Fruit fly (Drosophila melanogaster) whole organism, embryonic: ENCODE measurements around the gene sa.

Experiments
- Abd-B ChIP-seq: fragments of 200-800 bp; sonication (Bioruptor generic); optimal IDR thresholded peaks from 2 replicates; lab custom pipeline; 2018; ENCODE audit warnings: missing biosample characterization, mild to moderate bottlenecking, missing genetic modification characterization, moderate library complexity
- Adf1 ChIP-seq: fragments of 200-800 bp; sonication (Bioruptor generic); IDR thresholded peaks from 2 replicates; pipeline ENCODE4 v1.3.6; 2022; ENCODE audit warnings: missing biosample characterization, missing genetic modification characterization
- Aef1 ChIP-seq: fragments of 200-800 bp; sonication (Bioruptor generic); IDR thresholded peaks from 3 replicates; pipeline ENCODE4 v1.3.6; 2022; ENCODE audit warnings: missing biosample characterization, missing genetic modification characterization
- B-H2 ChIP-seq: fragments of 200-800 bp; sonication (Bioruptor generic); optimal IDR thresholded peaks from 2 replicates; lab custom pipeline; 2018; ENCODE audit warnings: missing biosample characterization, mild to moderate bottlenecking, missing genetic modification characterization
- Blimp-1 ChIP-seq: fragments of 200-800 bp; sonication (Bioruptor generic); optimal IDR thresholded peaks from 3 replicates; lab custom pipeline; 2018; ENCODE audit warnings: missing biosample characterization, missing genetic modification characterization, mild to moderate bottlenecking, moderate library complexity, missing genetic modification reagents
- CG11504 ChIP-seq: fragments of 200-800 bp; sonication (Bioruptor generic); optimal IDR thresholded peaks from 3 replicates; lab custom pipeline; 2019; ENCODE audit warnings: missing biosample characterization, mild to moderate bottlenecking, missing genetic modification characterization, moderate library complexity
- CG11695 ChIP-seq: fragments of 200-800 bp; sonication (Bioruptor generic); IDR thresholded peaks from 3 replicates; pipeline ENCODE4 v1.3.6; 2022; ENCODE audit warnings: missing biosample characterization, missing genetic modification characterization
- CG12155 ChIP-seq: fragments of 200-800 bp; sonication (Bioruptor generic); optimal IDR thresholded peaks from 3 replicates; lab custom pipeline; 2016; ENCODE audit warnings: missing biosample characterization, missing genetic modification characterization
- CG15696 ChIP-seq: fragments of 200-800 bp; sonication (Bioruptor generic); optimal IDR thresholded peaks from 2 replicates; lab custom pipeline; 2019; ENCODE audit warnings: missing biosample characterization, mild to moderate bottlenecking, missing genetic modification characterization, moderate library complexity
- CG1647 ChIP-seq: fragments of 200-800 bp; sonication (Bioruptor generic); optimal IDR thresholded peaks from 3 replicates; lab custom pipeline; 2016; ENCODE audit warnings: missing biosample characterization, missing genetic modification characterization
- CG16815 ChIP-seq: fragments of 200-800 bp; sonication (Bioruptor generic); optimal IDR thresholded peaks from 3 replicates; lab custom pipeline; 2017; ENCODE audit warnings: missing biosample characterization, mild to moderate bottlenecking, missing genetic modification characterization
- CG17361 ChIP-seq: fragments of 200-800 bp; sonication (Bioruptor generic); IDR thresholded peaks from 3 replicates; pipeline ENCODE4 v1.3.6; 2022; ENCODE audit warnings: missing biosample characterization, missing genetic modification characterization
- CG17829 ChIP-seq: fragments of 200-800 bp; optimal IDR thresholded peaks from 2 replicates; lab custom pipeline; 2019; ENCODE audit warnings: missing biosample characterization, mild to moderate bottlenecking, missing genetic modification characterization, moderate library complexity
- CG2120 ChIP-seq: fragments of 200-800 bp; sonication (Bioruptor generic); optimal IDR thresholded peaks from 3 replicates; lab custom pipeline; 2016; ENCODE audit warnings: missing biosample characterization, missing genetic modification characterization
- CG2678 ChIP-seq: fragments of 200-800 bp; sonication (Bioruptor generic); optimal IDR thresholded peaks from 3 replicates; lab custom pipeline; 2019; ENCODE audit warnings: missing biosample characterization, mild to moderate bottlenecking, missing genetic modification characterization, moderate library complexity
- CG31441 ChIP-seq: fragments of 200-800 bp; sonication (Bioruptor generic); IDR thresholded peaks from 2 replicates; pipeline ENCODE4 v1.3.6; 2022; ENCODE audit warnings: missing biosample characterization, missing genetic modification characterization
- CG6683 ChIP-seq: fragments of 200-800 bp; sonication (Bioruptor generic); optimal IDR thresholded peaks from 2 replicates; lab custom pipeline; 2017; ENCODE audit warnings: missing biosample characterization, mild to moderate bottlenecking, missing genetic modification characterization, missing genetic modification reagents
- CG7839 ChIP-seq: fragments of 200-800 bp; sonication (Bioruptor generic); optimal IDR thresholded peaks from 3 replicates; lab custom pipeline; 2018; ENCODE audit warnings: missing biosample characterization, mild to moderate bottlenecking, missing genetic modification characterization, moderate library complexity
- CG7928 ChIP-seq: fragments of 200-800 bp; sonication (Bioruptor generic); optimal IDR thresholded peaks from 2 replicates; lab custom pipeline; 2017; ENCODE audit warnings: missing biosample characterization, mild to moderate bottlenecking, missing genetic modification characterization
- CG9876 ChIP-seq: fragments of 200-800 bp; sonication (Bioruptor generic); optimal IDR thresholded peaks from 2 replicates; lab custom pipeline; 2016; ENCODE audit warnings: missing biosample characterization, missing genetic modification characterization
- CG9932 ChIP-seq: fragments of 200-800 bp; sonication (Bioruptor generic); IDR thresholded peaks from 2 replicates; pipeline ENCODE4 v1.3.6; 2022; ENCODE audit warnings: missing biosample characterization, missing genetic modification characterization
- CoRest ChIP-seq: fragments of 200-800 bp; sonication (Bioruptor generic); optimal IDR thresholded peaks from 3 replicates; lab custom pipeline; 2018; ENCODE audit warnings: missing biosample characterization, mild to moderate bottlenecking, missing genetic modification characterization, moderate library complexity
- Drgx ChIP-seq: fragments of 200-800 bp; sonication (Bioruptor generic); IDR thresholded peaks from 2 replicates; pipeline ENCODE4 v1.3.6; 2022; ENCODE audit warnings: missing biosample characterization, missing genetic modification characterization
- Gsc ChIP-seq: fragments of 200-800 bp; sonication (Bioruptor generic); IDR thresholded peaks from 2 replicates; pipeline ENCODE4 v1.3.6; 2022; ENCODE audit warnings: missing biosample characterization, missing genetic modification characterization
- Hmr ChIP-seq: fragments of 200-800 bp; sonication (Bioruptor generic); optimal IDR thresholded peaks from 3 replicates; lab custom pipeline; 2017; ENCODE audit warnings: mild to moderate bottlenecking, missing biosample characterization, missing genetic modification reagents, missing genetic modification characterization
- Hr51 ChIP-seq, 2 experiments: fragments of 200-800 bp; sonication (Bioruptor generic); optimal IDR thresholded peaks; 2 replicates in 1 of 2; 3 replicates in 1 of 2; lab custom pipeline; 2016 to 2018; ENCODE audit warnings: missing biosample characterization in 2 of 2, missing genetic modification characterization in 2 of 2, mild to moderate bottlenecking in 1 of 2, moderate library complexity in 1 of 2
- Meics ChIP-seq: fragments of 200-800 bp; sonication (Bioruptor generic); optimal IDR thresholded peaks from 2 replicates; lab custom pipeline; 2017; ENCODE audit warnings: missing biosample characterization, mild to moderate bottlenecking, missing genetic modification characterization
- NK7.1 ChIP-seq: fragments of 200-800 bp; sonication (Bioruptor generic); optimal IDR thresholded peaks from 3 replicates; lab custom pipeline; 2016; ENCODE audit warnings: missing biosample characterization, missing genetic modification characterization
- Oaz ChIP-seq: fragments of 200-800 bp; sonication (Bioruptor generic); IDR thresholded peaks from 2 replicates; pipeline ENCODE4 v1.3.6; 2022; ENCODE audit warnings: missing biosample characterization, missing genetic modification characterization
- Oli ChIP-seq: fragments of 200-800 bp; sonication (Bioruptor generic); optimal IDR thresholded peaks from 2 replicates; lab custom pipeline; 2018; ENCODE audit warnings: missing biosample characterization, mild to moderate bottlenecking, missing genetic modification characterization, moderate library complexity
- PHDP ChIP-seq: fragments of 200-800 bp; sonication (Bioruptor generic); optimal IDR thresholded peaks from 3 replicates; lab custom pipeline; 2018; ENCODE audit warnings: missing biosample characterization, mild to moderate bottlenecking, missing genetic modification characterization, moderate library complexity
- Rfx ChIP-seq: fragments of 200-800 bp; sonication (Bioruptor generic); IDR thresholded peaks from 2 replicates; pipeline ENCODE4 v1.3.6; 2022; ENCODE audit warnings: missing biosample characterization, missing genetic modification characterization
- Sox102F ChIP-seq: fragments of 200-800 bp; sonication (Bioruptor generic); optimal IDR thresholded peaks from 2 replicates; lab custom pipeline; 2018; ENCODE audit warnings: missing biosample characterization, mild to moderate bottlenecking, missing genetic modification characterization, moderate library complexity
- al ChIP-seq: fragments of 200-800 bp; sonication (Bioruptor generic); IDR thresholded peaks from 2 replicates; pipeline ENCODE4 v1.3.6; 2022; ENCODE audit warnings: missing biosample characterization, missing genetic modification characterization
- ato ChIP-seq: fragments of 200-800 bp; sonication (Bioruptor generic); IDR thresholded peaks from 2 replicates; pipeline ENCODE4 v1.3.6; 2022; ENCODE audit warnings: missing biosample characterization, missing genetic modification characterization; ENCODE audit not compliant: partially characterized antibody
- cwo ChIP-seq: fragments of 200-800 bp; sonication (Bioruptor generic); optimal IDR thresholded peaks from 3 replicates; lab custom pipeline; 2017; ENCODE audit warnings: missing biosample characterization, missing genetic modification characterization, mild to moderate bottlenecking, moderate library complexity, missing genetic modification reagents
- da ChIP-seq: fragments of 200-800 bp; sonication (Bioruptor generic); optimal IDR thresholded peaks from 2 replicates; lab custom pipeline; 2016; ENCODE audit warnings: missing biosample characterization, missing genetic modification characterization
- dmrt99B ChIP-seq: fragments of 200-800 bp; sonication (Bioruptor generic); optimal IDR thresholded peaks from 2 replicates; lab custom pipeline; 2018; ENCODE audit warnings: missing biosample characterization, mild to moderate bottlenecking, missing genetic modification characterization, moderate library complexity
- dysf ChIP-seq: fragments of 200-800 bp; sonication (Bioruptor generic); IDR thresholded peaks from 3 replicates; pipeline ENCODE4 v1.3.6; 2022; ENCODE audit warnings: missing biosample characterization, missing genetic modification characterization
- fd102C ChIP-seq: fragments of 200-800 bp; sonication (Bioruptor generic); optimal IDR thresholded peaks from 2 replicates; lab custom pipeline; 2018; ENCODE audit warnings: missing biosample characterization, mild to moderate bottlenecking, missing genetic modification characterization, moderate library complexity
- gem ChIP-seq: fragments of 200-800 bp; sonication (Bioruptor generic); optimal IDR thresholded peaks from 2 replicates; lab custom pipeline; 2019; ENCODE audit warnings: missing biosample characterization, mild to moderate bottlenecking, missing genetic modification characterization, moderate library complexity
- grau ChIP-seq: fragments of 200-800 bp; optimal IDR thresholded peaks from 3 replicates; lab custom pipeline; 2019; ENCODE audit warnings: missing biosample characterization, mild to moderate bottlenecking, missing genetic modification characterization, moderate library complexity
- hth ChIP-seq: fragments of >200 bp; optimal IDR thresholded peaks from 2 replicates; lab custom pipeline; 2017; ENCODE audit warnings: inconsistent platforms
- lola ChIP-seq, 3 experiments: fragments of >200 bp in 2 of 3; fragments of 200-800 bp in 1 of 3; sonication (Bioruptor generic) in 1 of 3; optimal IDR thresholded peaks; 2 replicates each; lab custom pipeline; 2017 to 2019; ENCODE audit warnings: missing biosample characterization in 3 of 3, missing genetic modification characterization in 3 of 3, mild to moderate bottlenecking in 1 of 3, moderate library complexity in 1 of 3
- maf-S ChIP-seq: fragments of 200-800 bp; sonication (Bioruptor generic); optimal IDR thresholded peaks from 2 replicates; lab custom pipeline; 2016; ENCODE audit warnings: missing biosample characterization, missing genetic modification characterization
- nom ChIP-seq: fragments of 200-800 bp; sonication (Bioruptor generic); optimal IDR thresholded peaks from 2 replicates; lab custom pipeline; 2017; ENCODE audit warnings: missing biosample characterization, missing genetic modification characterization, mild to moderate bottlenecking, moderate library complexity, missing genetic modification reagents
- phol ChIP-seq: fragments of 200-800 bp; sonication (Bioruptor generic); optimal IDR thresholded peaks from 3 replicates; lab custom pipeline; 2018; ENCODE audit warnings: missing biosample characterization, mild to moderate bottlenecking, missing genetic modification characterization, moderate library complexity
- pum ChIP-seq: fragments of 200-800 bp; sonication (Bioruptor generic); optimal IDR thresholded peaks from 2 replicates; lab custom pipeline; 2016; ENCODE audit warnings: missing biosample characterization, missing genetic modification characterization
- ranshi ChIP-seq: fragments of 200-800 bp; sonication (Bioruptor generic); IDR thresholded peaks from 2 replicates; pipeline ENCODE4 v1.3.6; 2022; ENCODE audit warnings: missing biosample characterization, missing genetic modification characterization
- sisA ChIP-seq: fragments of 200-800 bp; sonication (Bioruptor generic); IDR thresholded peaks from 2 replicates; pipeline ENCODE4 v1.3.6; 2022; ENCODE audit warnings: missing biosample characterization, missing genetic modification characterization
- wdn ChIP-seq: fragments of 200-800 bp; sonication (Bioruptor generic); IDR thresholded peaks from 2 replicates; pipeline ENCODE4 v1.3.6; 2022; ENCODE audit warnings: missing biosample characterization, missing genetic modification characterization

The sa gene

dm6 chr3L:21414331-21414730 is 7.8 kb upstream of the sa start:
- peak; percentile 61 for TF ChIP-seq gem (tag; lab: Kevin White, UChicago)
- no peak for TF ChIP-seq phol (tag; lab: Kevin White, UChicago)
- TF ChIP-seq Meics (GFP tag; lab: Kevin White, UChicago), result peak; percentile 4
- TF ChIP-seq NK7.1, result no peak
- no peak for TF ChIP-seq sisA (GFP tag; lab: Robert Waterston, UW)
- TF ChIP-seq cwo (GFP tag; lab: Kevin White, UChicago), result peak; percentile 11
- peak; percentile 32 for TF ChIP-seq Sox102F (GFP tag; lab: Kevin White, UChicago)
- TF ChIP-seq CG17361 (GFP tag; lab: Robert Waterston, UW), result 0 out of 3 replicates have a peak, but pooled peaks have one; percentile 23
- peak; percentile 8 for TF ChIP-seq dmrt99B (tag; lab: Kevin White, UChicago)
- no peak for TF ChIP-seq CG1647 (GFP tag; lab: Kevin White, UChicago)
- TF ChIP-seq CG11695, result 0 out of 3 replicates have a peak, but pooled peaks have one; percentile 20
- 0 out of 2 replicates have a peak, but pooled peaks have one; percentile 11 for TF ChIP-seq Drgx
- TF ChIP-seq CG16815 (GFP tag; lab: Kevin White, UChicago), result no peak
- TF ChIP-seq CoRest (tag; lab: Kevin White, UChicago), result peak; percentile 5
- TF ChIP-seq ato (GFP tag; lab: Robert Waterston, UW), result no peak
- TF ChIP-seq Hr51 (GFP tag; optimal IDR thresholded peaks at IDR 0.05; lab: Kevin White, UChicago), result peak in 1 of 2 experiments; percentile 38
- TF ChIP-seq CG31441 (GFP tag; lab: Robert Waterston, UW), result no peak
- TF ChIP-seq CG7839 (tag; lab: Kevin White, UChicago), result peak; percentile 32
- peak; percentile 9 for TF ChIP-seq grau
- peak; percentile 36; the same call in 1 of the 2 replicates for TF ChIP-seq Rfx (GFP tag; lab: Robert Waterston, UW)
- peak; percentile 43 for TF ChIP-seq CG11504
- TF ChIP-seq Abd-B (GFP tag; lab: Kevin White, UChicago), result no peak
- TF ChIP-seq Blimp-1, result no peak
- peak; percentile 3 for TF ChIP-seq PHDP (tag; lab: Kevin White, UChicago)
- TF ChIP-seq CG15696 (tag; lab: Kevin White, UChicago), result no peak
- no peak for TF ChIP-seq fd102C
- TF ChIP-seq CG9876 (GFP tag; lab: Kevin White, UChicago), result no peak
- TF ChIP-seq B-H2 (GFP tag; lab: Kevin White, UChicago), result no peak
- TF ChIP-seq Oli (tag; lab: Kevin White, UChicago), result peak; percentile 14
- TF ChIP-seq CG2678 (tag; lab: Kevin White, UChicago), result peak; percentile 36
- TF ChIP-seq dysf, result peak; percentile 26; the same call in 1 of the 3 replicates
- peak; percentile 31; the same call in 1 of the 2 replicates for TF ChIP-seq al (GFP tag; lab: Robert Waterston, UW)
- no peak for TF ChIP-seq hth (lab: Kevin White, UChicago)

DNA sequence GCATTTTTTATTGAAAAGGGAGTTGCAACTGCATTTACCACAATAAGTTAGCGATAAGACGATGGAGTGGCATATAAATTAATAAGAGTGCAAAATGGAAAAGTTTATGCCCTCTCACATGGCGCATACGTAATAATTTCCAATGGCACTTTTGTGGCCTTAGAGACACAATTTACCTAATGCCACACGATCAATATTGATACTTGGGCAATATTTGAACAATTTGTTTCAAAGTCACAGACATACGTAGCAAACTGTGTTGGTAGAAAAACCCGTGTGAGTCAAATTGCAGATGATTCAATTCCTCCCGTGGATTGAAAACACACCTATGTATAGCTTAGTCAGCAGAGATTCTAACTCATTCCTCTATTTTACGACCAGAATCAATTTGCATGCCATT is 5.6 kb upstream of the sa start:
- TF ChIP-seq ranshi (GFP tag; lab: Robert Waterston, UW), result peak; percentile 23; the same call in 1 of the 2 replicates
- peak; percentile 19 for TF ChIP-seq Hmr
- peak; percentile 23 for TF ChIP-seq CG6683 (GFP tag; lab: Kevin White, UChicago)
- TF ChIP-seq CG11695, result peak; percentile 21; the same call in 1 of the 3 replicates
- TF ChIP-seq pum (GFP tag; lab: Kevin White, UChicago), result no peak
- TF ChIP-seq CG7928, result no peak
- no peak for TF ChIP-seq CG2120 (GFP tag; lab: Kevin White, UChicago)
- no peak for TF ChIP-seq Oaz
- TF ChIP-seq da (GFP tag; lab: Kevin White, UChicago), result no peak
- no peak for TF ChIP-seq lola (GFP tag; optimal IDR thresholded peaks at IDR 0.05; lab: Kevin White, UChicago)
- no peak for TF ChIP-seq nom (GFP tag; lab: Kevin White, UChicago)
- no peak for TF ChIP-seq CG17829 (tag; lab: Kevin White, UChicago)
- TF ChIP-seq Aef1, result no peak
- no peak for TF ChIP-seq Adf1 (GFP tag; lab: Robert Waterston, UW)
- no peak for TF ChIP-seq wdn
- no peak for TF ChIP-seq CG9932
- no peak for TF ChIP-seq CG12155 (GFP tag; lab: Kevin White, UChicago)
- no peak for TF ChIP-seq Gsc (GFP tag; lab: Robert Waterston, UW)
- TF ChIP-seq maf-S (GFP tag; lab: Kevin White, UChicago), result no peak
